Fruit fly (Drosophila melanogaster) whole organism, embryonic: ENCODE data around the gene CG13124.

Experiments
- Antp ChIP-seq: fragments of 200-800 bp; sonication (Bioruptor generic); optimal IDR thresholded peaks from 3 replicates; lab custom pipeline; 2016; ENCODE audit warnings: missing biosample characterization, missing genetic modification characterization
- B-H2 ChIP-seq: fragments of 200-800 bp; sonication (Bioruptor generic); optimal IDR thresholded peaks from 2 replicates; lab custom pipeline; 2018; ENCODE audit warnings: missing biosample characterization, mild to moderate bottlenecking, missing genetic modification characterization
- Blimp-1 ChIP-seq: fragments of 200-800 bp; sonication (Bioruptor generic); optimal IDR thresholded peaks from 3 replicates; lab custom pipeline; 2018; ENCODE audit warnings: missing biosample characterization, missing genetic modification characterization, mild to moderate bottlenecking, moderate library complexity, missing genetic modification reagents
- CG11560 ChIP-seq: fragments of 200-800 bp; sonication (Bioruptor generic); IDR thresholded peaks from 3 replicates; pipeline ENCODE4 v1.3.6; 2022; ENCODE audit warnings: missing biosample characterization, missing genetic modification characterization
- CG12942 ChIP-seq: fragments of 200-800 bp; sonication (Bioruptor generic); optimal IDR thresholded peaks from 3 replicates; lab custom pipeline; 2016; ENCODE audit warnings: missing biosample characterization, missing genetic modification characterization
- CG14050 ChIP-seq: fragments of 200-800 bp; sonication (Bioruptor generic); IDR thresholded peaks from 3 replicates; pipeline ENCODE4 v1.3.6; 2022; ENCODE audit warnings: missing biosample characterization, missing genetic modification characterization
- CG17912 ChIP-seq: fragments of 200-800 bp; sonication (Bioruptor generic); optimal IDR thresholded peaks from 2 replicates; lab custom pipeline; 2018; ENCODE audit warnings: missing biosample characterization, mild to moderate bottlenecking, missing genetic modification characterization
- CG18476 ChIP-seq: fragments of 200-800 bp; sonication (Bioruptor generic); optimal IDR thresholded peaks from 2 replicates; lab custom pipeline; 2016; ENCODE audit warnings: missing biosample characterization, mild to moderate bottlenecking, missing genetic modification characterization
- CG18599 ChIP-seq: fragments of 200-800 bp; sonication (Bioruptor generic); optimal IDR thresholded peaks from 3 replicates; lab custom pipeline; 2017; ENCODE audit warnings: missing biosample characterization, missing genetic modification characterization, mild to moderate bottlenecking, moderate library complexity, missing genetic modification reagents
- CG32767 ChIP-seq: fragments of 200-800 bp; sonication (Bioruptor generic); IDR thresholded peaks from 2 replicates; pipeline ENCODE4 v1.3.6; 2022; ENCODE audit warnings: missing biosample characterization, missing genetic modification characterization
- CG33213 ChIP-seq: fragments of 200-800 bp; sonication (Bioruptor generic); optimal IDR thresholded peaks from 3 replicates; lab custom pipeline; 2016; ENCODE audit warnings: missing biosample characterization, missing genetic modification characterization
- CG34376 ChIP-seq: fragments of 200-800 bp; sonication (Bioruptor generic); optimal IDR thresholded peaks from 2 replicates; lab custom pipeline; 2018; ENCODE audit warnings: missing biosample characterization, mild to moderate bottlenecking, missing genetic modification characterization
- CG3995 ChIP-seq: fragments of 200-800 bp; sonication (Bioruptor generic); optimal IDR thresholded peaks from 3 replicates; lab custom pipeline; 2016; ENCODE audit warnings: missing biosample characterization, missing genetic modification characterization
- CG4617 ChIP-seq: fragments of 200-800 bp; sonication (Bioruptor generic); optimal IDR thresholded peaks from 3 replicates; lab custom pipeline; 2016; ENCODE audit warnings: missing biosample characterization, missing genetic modification characterization, borderline replicate concordance
- CG4730 ChIP-seq: fragments of 200-800 bp; sonication (Bioruptor generic); IDR thresholded peaks from 2 replicates; pipeline ENCODE4 v1.3.6; 2022; ENCODE audit warnings: missing biosample characterization, missing genetic modification characterization
- CG5953 ChIP-seq: fragments of 200-800 bp; sonication (Bioruptor generic); IDR thresholded peaks from 2 replicates; pipeline ENCODE4 v1.3.6; 2022; ENCODE audit warnings: missing biosample characterization, missing genetic modification characterization
- CG6175 ChIP-seq: fragments of 200-800 bp; sonication (Bioruptor generic); IDR thresholded peaks from 3 replicates; pipeline ENCODE4 v1.3.6; 2022; ENCODE audit warnings: missing biosample characterization, missing genetic modification characterization
- CG7372 ChIP-seq: fragments of 200-800 bp; sonication (Bioruptor generic); IDR thresholded peaks from 2 replicates; pipeline ENCODE4 v1.3.6; 2022; ENCODE audit warnings: missing biosample characterization, missing genetic modification characterization
- CG7987 ChIP-seq: fragments of 200-800 bp; sonication (Bioruptor generic); optimal IDR thresholded peaks from 2 replicates; lab custom pipeline; 2018; ENCODE audit warnings: missing biosample characterization, mild to moderate bottlenecking, missing genetic modification characterization, moderate library complexity
- CG8478 ChIP-seq: fragments of >200 bp; optimal IDR thresholded peaks from 2 replicates; lab custom pipeline; 2018
- CG8924 ChIP-seq: fragments of 200-800 bp; optimal IDR thresholded peaks from 3 replicates; lab custom pipeline; 2019; ENCODE audit warnings: missing biosample characterization, mild to moderate bottlenecking, missing genetic modification characterization, moderate library complexity
- D ChIP-seq, 2 experiments: fragments of 200-800 bp in 1 of 2; fragments of >200 bp in 1 of 2; sonication (Bioruptor generic) in 1 of 2; optimal IDR thresholded peaks; 2 replicates in 1 of 2; 3 replicates in 1 of 2; lab custom pipeline; 2017; ENCODE audit warnings: mild to moderate bottlenecking in 1 of 2, missing biosample characterization in 1 of 2, missing genetic modification characterization in 1 of 2, missing genetic modification reagents in 1 of 2
- Deaf1 ChIP-seq: fragments of 200-800 bp; optimal IDR thresholded peaks from 3 replicates; lab custom pipeline; 2019; ENCODE audit warnings: missing biosample characterization, mild to moderate bottlenecking, missing genetic modification characterization, moderate library complexity
- ERR ChIP-seq: fragments of 200-800 bp; sonication (Bioruptor generic); optimal IDR thresholded peaks from 2 replicates; lab custom pipeline; 2016; ENCODE audit warnings: missing biosample characterization, missing genetic modification characterization
- Ets97D ChIP-seq: fragments of 200-800 bp; sonication (Bioruptor generic); optimal IDR thresholded peaks from 3 replicates; lab custom pipeline; 2016; ENCODE audit warnings: missing biosample characterization, missing genetic modification characterization
- Hmr ChIP-seq: fragments of 200-800 bp; sonication (Bioruptor generic); optimal IDR thresholded peaks from 3 replicates; lab custom pipeline; 2017; ENCODE audit warnings: mild to moderate bottlenecking, missing biosample characterization, missing genetic modification reagents, missing genetic modification characterization
- Med ChIP-seq: fragments of 200-800 bp; sonication (Bioruptor generic); peaks from one replicate; lab custom pipeline; 2016; ENCODE audit warnings: missing biosample characterization, missing genetic modification characterization, mild to moderate bottlenecking, inconsistent platforms, moderate library complexity
- Scr ChIP-seq: fragments of 200-800 bp; sonication (Bioruptor generic); IDR thresholded peaks from 2 replicates; pipeline ENCODE4 v1.3.6; 2022; ENCODE audit warnings: missing biosample characterization, missing genetic modification characterization; ENCODE audit not compliant: partially characterized antibody
- Six4 ChIP-seq: fragments of 200-800 bp; sonication (Bioruptor generic); optimal IDR thresholded peaks from 2 replicates; lab custom pipeline; 2016; ENCODE audit warnings: missing biosample characterization, missing genetic modification characterization
- Sox100B ChIP-seq: fragments of 200-800 bp; sonication (Bioruptor generic); optimal IDR thresholded peaks from 3 replicates; lab custom pipeline; 2018; ENCODE audit warnings: missing biosample characterization, mild to moderate bottlenecking, missing genetic modification characterization
- Stat92E ChIP-seq, 3 experiments: fragments of >200 bp in 2 of 3; fragments of 200-800 bp in 1 of 3; sonication (Bioruptor generic) in 1 of 3; optimal IDR thresholded peaks; 2 replicates each; lab custom pipeline; 2017 to 2019; ENCODE audit warnings: missing biosample characterization in 3 of 3, missing genetic modification characterization in 3 of 3, mild to moderate bottlenecking in 1 of 3, moderate library complexity in 1 of 3
- TFAM ChIP-seq: fragments of 200-800 bp; sonication (Bioruptor generic); optimal IDR thresholded peaks from 2 replicates; lab custom pipeline; 2017; ENCODE audit warnings: missing biosample characterization, missing genetic modification characterization, inconsistent platforms
- Trl ChIP-seq, 3 experiments: fragments of >200 bp in 2 of 3; fragments of 200-800 bp in 1 of 3; sonication (Bioruptor generic) in 1 of 3; optimal IDR thresholded peaks; 2 replicates in 1 of 3; 3 replicates in 2 of 3; lab custom pipeline; 2016 to 2017; ENCODE audit warnings: missing biosample characterization in 1 of 3, missing genetic modification characterization in 1 of 3
- ara ChIP-seq: fragments of 200-800 bp; sonication (Bioruptor generic); IDR thresholded peaks from 2 replicates; pipeline ENCODE4 v1.3.6; 2022; ENCODE audit warnings: missing biosample characterization, missing genetic modification characterization
- bsh ChIP-seq, 2 experiments: fragments of 200-800 bp; sonication (Bioruptor generic); optimal IDR thresholded peaks; 2 replicates each; lab custom pipeline; 2017 to 2018; ENCODE audit warnings: mild to moderate bottlenecking in 2 of 2, missing biosample characterization in 2 of 2, missing genetic modification characterization in 2 of 2, moderate library complexity in 1 of 2
- cato ChIP-seq: fragments of 200-800 bp; sonication (Bioruptor generic); optimal IDR thresholded peaks from 2 replicates; lab custom pipeline; 2016; ENCODE audit warnings: missing biosample characterization, missing genetic modification characterization, borderline replicate concordance
- crp ChIP-seq, 2 experiments: fragments of 200-800 bp; sonication (Bioruptor generic); optimal IDR thresholded peaks; 2 replicates in 1 of 2; 3 replicates in 1 of 2; lab custom pipeline; 2017; ENCODE audit warnings: missing biosample characterization in 2 of 2, missing genetic modification characterization in 2 of 2, mild to moderate bottlenecking in 1 of 2, moderate library complexity in 1 of 2
- dan ChIP-seq: fragments of 200-800 bp; sonication (Bioruptor generic); IDR thresholded peaks from 2 replicates; pipeline ENCODE4 v1.3.6; 2022; ENCODE audit warnings: missing biosample characterization, missing genetic modification characterization
- dm ChIP-seq: fragments of 200-800 bp; sonication (Bioruptor generic); optimal IDR thresholded peaks from 3 replicates; lab custom pipeline; 2016; ENCODE audit warnings: missing biosample characterization, missing genetic modification characterization
- en ChIP-seq: fragments of 200-800 bp; sonication (Bioruptor generic); optimal IDR thresholded peaks from 2 replicates; lab custom pipeline; 2016; ENCODE audit warnings: missing biosample characterization, missing genetic modification characterization
- fd96Cb ChIP-seq: fragments of 200-800 bp; sonication (Bioruptor generic); optimal IDR thresholded peaks from 2 replicates; lab custom pipeline; 2018; ENCODE audit warnings: missing biosample characterization, mild to moderate bottlenecking, missing genetic modification characterization, moderate library complexity
- luna ChIP-seq: fragments of 200-800 bp; sonication (Bioruptor generic); optimal IDR thresholded peaks from 2 replicates; lab custom pipeline; 2016; ENCODE audit warnings: missing biosample characterization, missing genetic modification characterization
- p53 ChIP-seq: fragments of 200-800 bp; sonication (Bioruptor generic); optimal IDR thresholded peaks from 2 replicates; lab custom pipeline; 2016; ENCODE audit warnings: missing biosample characterization, missing genetic modification characterization
- pita ChIP-seq: fragments of 200-800 bp; sonication (Bioruptor generic); optimal IDR thresholded peaks from 2 replicates; lab custom pipeline; 2017; ENCODE audit warnings: missing biosample characterization, mild to moderate bottlenecking, missing genetic modification characterization
- repo ChIP-seq: fragments of 200-800 bp; sonication (Bioruptor generic); optimal IDR thresholded peaks from 2 replicates; lab custom pipeline; 2016; ENCODE audit warnings: missing biosample characterization, missing genetic modification characterization
- sim ChIP-seq: fragments of 200-800 bp; sonication (Bioruptor generic); IDR thresholded peaks from 2 replicates; pipeline ENCODE4 v1.3.6; 2022; ENCODE audit warnings: missing biosample characterization, missing genetic modification characterization
- so ChIP-seq: fragments of 200-800 bp; sonication (Bioruptor generic); IDR thresholded peaks from 3 replicates; pipeline ENCODE4 v1.3.6; 2022; ENCODE audit warnings: missing biosample characterization, missing genetic modification characterization
- sug ChIP-seq: fragments of 200-800 bp; optimal IDR thresholded peaks from 2 replicates; lab custom pipeline; 2019; ENCODE audit warnings: missing biosample characterization, mild to moderate bottlenecking, missing genetic modification characterization, moderate library complexity
- tll ChIP-seq, 2 experiments: fragments of 200-800 bp in 1 of 2; fragments of >200 bp in 1 of 2; sonication (Bioruptor generic) in 1 of 2; optimal IDR thresholded peaks; 2 replicates each; lab custom pipeline; 2017 to 2019; ENCODE audit warnings: missing biosample characterization in 2 of 2, missing genetic modification characterization in 2 of 2, mild to moderate bottlenecking in 1 of 2, moderate library complexity in 1 of 2
- trem ChIP-seq: fragments of 200-800 bp; optimal IDR thresholded peaks from 3 replicates; lab custom pipeline; 2019; ENCODE audit warnings: missing biosample characterization, mild to moderate bottlenecking, missing genetic modification characterization, moderate library complexity

Gene CG13124

DNA sequence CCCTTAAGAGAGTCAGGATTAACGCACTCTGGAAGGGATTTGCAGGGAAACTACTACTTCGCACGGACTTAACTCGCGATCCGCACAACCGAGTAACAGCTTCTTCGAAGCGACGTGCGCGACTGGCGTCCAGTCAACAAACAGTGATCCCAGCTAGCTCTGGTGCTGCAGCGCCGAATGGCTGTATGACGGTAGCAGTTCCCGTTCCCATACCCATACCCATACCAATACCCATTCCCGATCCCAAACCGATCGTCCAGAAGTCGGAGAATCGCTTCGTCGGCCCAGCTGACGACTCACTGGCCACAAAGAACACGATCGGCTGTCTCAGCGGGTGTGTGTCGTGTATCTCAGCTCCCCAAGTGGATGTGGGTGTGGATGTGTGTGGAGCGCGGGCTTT is 38.8 kb upstream of the CG13124 start, which contains the start of gene CG5853 (continued):
- no peak for TF ChIP-seq D (optimal IDR thresholded peaks at IDR 0.05; lab: Kevin White, UChicago)
- TF ChIP-seq D (GFP tag; optimal IDR thresholded peaks at IDR 0.05; lab: Kevin White, UChicago) = no peak
- TF ChIP-seq CG4730 = no peak
- TF ChIP-seq CG3995 (GFP tag; lab: Kevin White, UChicago) = peak; percentile 85
- TF ChIP-seq sim (GFP tag; lab: Robert Waterston, UW) = no peak
- no peak for TF ChIP-seq luna (GFP tag; lab: Kevin White, UChicago)
- TF ChIP-seq dm (GFP tag; lab: Kevin White, UChicago) = no peak
- TF ChIP-seq Deaf1 = peak; percentile 97
- TF ChIP-seq Blimp-1 (GFP tag; lab: Kevin White, UChicago) = no peak
- TF ChIP-seq Stat92E (GFP tag; optimal IDR thresholded peaks at IDR 0.05; lab: Kevin White, UChicago) = no peak
- TF ChIP-seq Six4 (GFP tag; lab: Kevin White, UChicago) = no peak
- TF ChIP-seq sug = peak; percentile 76
- peak; percentile 53; the same call in 1 of the 3 replicates for TF ChIP-seq CG6175 (GFP tag; lab: Robert Waterston, UW)
- no peak for TF ChIP-seq p53
- TF ChIP-seq CG7372 (GFP tag; lab: Robert Waterston, UW) = no peak
- no peak for TF ChIP-seq Trl (optimal IDR thresholded peaks at IDR 0.05; lab: Kevin White, UChicago)
- no peak for TF ChIP-seq Trl (GFP tag; optimal IDR thresholded peaks at IDR 0.05; lab: Kevin White, UChicago)
- TF ChIP-seq tll (GFP tag; optimal IDR thresholded peaks at IDR 0.05; lab: Kevin White, UChicago) = no peak
- no peak for TF ChIP-seq dan (GFP tag; lab: Robert Waterston, UW)
- no peak for TF ChIP-seq CG8478 (lab: Kevin White, UChicago)
- TF ChIP-seq cato = no peak
- no peak for TF ChIP-seq CG11560 (tag; lab: Robert Waterston, UW)
- TF ChIP-seq CG5953 (GFP tag; lab: Robert Waterston, UW) = peak; percentile 37; the same call in 1 of the 2 replicates
- peak; percentile 63 for TF ChIP-seq B-H2 (GFP tag; lab: Kevin White, UChicago)
- TF ChIP-seq Hmr (GFP tag; lab: Kevin White, UChicago) = no peak
- TF ChIP-seq en (GFP tag; lab: Kevin White, UChicago) = no peak
- peak; percentile 70 for TF ChIP-seq Med
- peak; percentile 19; the same call in 1 of the 3 replicates for TF ChIP-seq so (GFP tag; lab: Robert Waterston, UW)
- no peak for TF ChIP-seq CG32767
- TF ChIP-seq CG7987 (GFP tag; lab: Kevin White, UChicago) = no peak
- TF ChIP-seq crp (GFP tag; optimal IDR thresholded peaks at IDR 0.05; lab: Kevin White, UChicago) = no peak
- no peak for TF ChIP-seq Scr
- no peak for TF ChIP-seq Ets97D (GFP tag; lab: Kevin White, UChicago)
- no peak for TF ChIP-seq CG18476 (GFP tag; lab: Kevin White, UChicago)
- TF ChIP-seq repo (GFP tag; lab: Kevin White, UChicago) = no peak
- no peak for TF ChIP-seq ara (GFP tag; lab: Robert Waterston, UW)
- TF ChIP-seq pita (GFP tag; lab: Kevin White, UChicago) = no peak
- TF ChIP-seq Sox100B = no peak
- no peak for TF ChIP-seq CG14050 (GFP tag; lab: Robert Waterston, UW)
- no peak for TF ChIP-seq trem (tag; lab: Kevin White, UChicago)
- no peak for TF ChIP-seq CG12942 (GFP tag; lab: Kevin White, UChicago)
- peak; percentile 43 for TF ChIP-seq CG18599 (GFP tag; lab: Kevin White, UChicago)
- TF ChIP-seq ERR (GFP tag; lab: Kevin White, UChicago) = no peak
- TF ChIP-seq fd96Cb (tag; lab: Kevin White, UChicago) = no peak
- TF ChIP-seq CG33213 (GFP tag; lab: Kevin White, UChicago) = no peak
- TF ChIP-seq CG17912 (GFP tag; lab: Kevin White, UChicago) = no peak
- TF ChIP-seq CG8924 (tag; lab: Kevin White, UChicago) = no peak
- TF ChIP-seq TFAM = no peak
- peak; percentile 63 for TF ChIP-seq CG34376 (GFP tag; lab: Kevin White, UChicago)
- no peak for TF ChIP-seq Antp (GFP tag; lab: Kevin White, UChicago)
- TF ChIP-seq CG4617 = no peak
- no peak for TF ChIP-seq bsh (GFP tag; optimal IDR thresholded peaks at IDR 0.05; lab: Kevin White, UChicago)
